Worm (Caenorhabditis elegans) whole organism, L2 larva: Measurements from ENCODE around the gene ZK1321.1.

Experiments
- C34F6.9 ChIP-seq: fragments of 150-350 bp; optimal IDR thresholded peaks from 2 replicates; lab custom pipeline; 2014; ENCODE audit warnings: missing biosample characterization, missing genetic modification characterization
- F13H6.1 ChIP-seq: sonication (generic microtip); optimal IDR thresholded peaks from 2 replicates; lab custom pipeline; 2016; ENCODE audit warnings: missing genetic modification characterization, missing compliant biosample characterization
- R02D3.7 ChIP-seq: fragments of 150-350 bp; optimal IDR thresholded peaks from 2 replicates; lab custom pipeline; 2014; ENCODE audit warnings: missing biosample characterization, missing genetic modification characterization
- Y55F3AM.14 ChIP-seq: fragments of 200-800 bp; sonication (Bioruptor generic); optimal IDR thresholded peaks from 2 replicates; lab custom pipeline; 2018; ENCODE audit warnings: mild to moderate bottlenecking, missing genetic modification characterization, missing compliant biosample characterization
- ZK546.5 ChIP-seq: sonication (generic microtip); optimal IDR thresholded peaks from 2 replicates; lab custom pipeline; 2017; ENCODE audit warnings: missing biosample characterization, missing genetic modification characterization
- alr-1 ChIP-seq: fragments of 150-350 bp; optimal IDR thresholded peaks from 2 replicates; lab custom pipeline; 2014; ENCODE audit warnings: missing biosample characterization, missing genetic modification characterization
- aly-2 ChIP-seq: fragments of 150-350 bp; optimal IDR thresholded peaks from 2 replicates; lab custom pipeline; 2014; ENCODE audit warnings: missing biosample characterization, missing genetic modification characterization
- blmp-1 ChIP-seq: sonication (generic microtip); optimal IDR thresholded peaks from 2 replicates; lab custom pipeline; 2017; ENCODE audit warnings: missing genetic modification characterization, mild to moderate bottlenecking, missing compliant biosample characterization, antibody characterized with exemption, moderate library complexity; ENCODE audit not compliant: insufficient read depth
- ceh-82 ChIP-seq: fragments of 150-350 bp; optimal IDR thresholded peaks from 2 replicates; lab custom pipeline; 2014; ENCODE audit warnings: missing biosample characterization, missing genetic modification characterization
- dmd-4 ChIP-seq: sonication (generic microtip); optimal IDR thresholded peaks from 2 replicates; lab custom pipeline; 2017; ENCODE audit warnings: missing biosample characterization, missing genetic modification characterization
- egl-27 ChIP-seq: sonication (generic microtip); optimal IDR thresholded peaks from 3 replicates; lab custom pipeline; 2017; ENCODE audit warnings: missing biosample characterization, missing genetic modification reagents, missing genetic modification characterization
- fos-1 ChIP-seq: fragments of 150-350 bp; optimal IDR thresholded peaks from 2 replicates; lab custom pipeline; 2014; ENCODE audit warnings: missing biosample characterization, missing genetic modification characterization
- gmeb-1 ChIP-seq: fragments of 150-350 bp; optimal IDR thresholded peaks from 2 replicates; lab custom pipeline; 2014; ENCODE audit warnings: missing biosample characterization, missing genetic modification characterization
- lin-11 ChIP-seq: fragments of 150-350 bp; sonication (generic microtip); optimal IDR thresholded peaks from 2 replicates; lab custom pipeline; 2014; ENCODE audit warnings: missing biosample characterization, missing genetic modification characterization, inconsistent platforms, mixed read lengths
- lin-13 ChIP-seq: fragments of 150-350 bp; optimal IDR thresholded peaks from 2 replicates; lab custom pipeline; 2014; ENCODE audit warnings: missing biosample characterization, missing genetic modification reagents, missing genetic modification characterization
- lin-39 ChIP-seq: fragments of 150-350 bp; optimal IDR thresholded peaks from 2 replicates; lab custom pipeline; 2014; ENCODE audit warnings: missing biosample characterization, missing genetic modification reagents, missing genetic modification characterization
- lsy-2 ChIP-seq, 2 experiments: fragments of 150-350 bp in 1 of 2; sonication (generic microtip) in 1 of 2; optimal IDR thresholded peaks; 2 replicates each; lab custom pipeline; 2014 to 2017; ENCODE audit warnings: missing biosample characterization in 2 of 2, missing genetic modification characterization in 2 of 2
- mab-5 ChIP-seq: fragments of 150-350 bp; optimal IDR thresholded peaks from 2 replicates; lab custom pipeline; 2014; ENCODE audit warnings: missing biosample characterization, missing genetic modification characterization
- mbf-1 ChIP-seq: sonication (generic microtip); optimal IDR thresholded peaks from 2 replicates; lab custom pipeline; 2017; ENCODE audit warnings: missing biosample characterization, missing genetic modification characterization
- mdl-1 ChIP-seq, 2 experiments: fragments of 150-350 bp in 1 of 2; sonication (generic microtip) in 1 of 2; optimal IDR thresholded peaks; 2 replicates each; lab custom pipeline; 2017; ENCODE audit warnings: missing biosample characterization in 2 of 2, missing genetic modification characterization in 2 of 2
- nhr-10 ChIP-seq: sonication (generic microtip); optimal IDR thresholded peaks from 2 replicates; lab custom pipeline; 2017; ENCODE audit warnings: missing biosample characterization, missing genetic modification characterization
- nhr-12 ChIP-seq: fragments of 150-350 bp; optimal IDR thresholded peaks from 2 replicates; lab custom pipeline; 2014; ENCODE audit warnings: missing biosample characterization, missing genetic modification characterization
- nhr-129 ChIP-seq: fragments of 150-350 bp; optimal IDR thresholded peaks from 2 replicates; lab custom pipeline; 2014; ENCODE audit warnings: missing biosample characterization, missing genetic modification characterization
- nhr-21 ChIP-seq: fragments of 150-350 bp; optimal IDR thresholded peaks from 2 replicates; lab custom pipeline; 2014; ENCODE audit warnings: missing biosample characterization, missing genetic modification characterization
- nhr-237 ChIP-seq: fragments of 150-350 bp; optimal IDR thresholded peaks from 2 replicates; lab custom pipeline; 2014; ENCODE audit warnings: missing biosample characterization, missing genetic modification characterization
- nhr-25 ChIP-seq: fragments of 150-350 bp; sonication (generic microtip); optimal IDR thresholded peaks from 3 replicates; lab custom pipeline; 2014; ENCODE audit warnings: missing biosample characterization, missing genetic modification characterization
- nhr-77 ChIP-seq: fragments of 150-350 bp; optimal IDR thresholded peaks from 2 replicates; lab custom pipeline; 2014; ENCODE audit warnings: missing biosample characterization, missing genetic modification characterization
- peb-1 ChIP-seq: fragments of 150-350 bp; optimal IDR thresholded peaks from 2 replicates; lab custom pipeline; 2014; ENCODE audit warnings: missing biosample characterization, missing genetic modification characterization
- sem-4 ChIP-seq: fragments of 150-350 bp; optimal IDR thresholded peaks from 2 replicates; lab custom pipeline; 2014; ENCODE audit warnings: missing biosample characterization, missing genetic modification reagents, missing genetic modification characterization
- skn-1 ChIP-seq: sonication (generic microtip); optimal IDR thresholded peaks from 2 replicates; lab custom pipeline; 2017; ENCODE audit warnings: missing biosample characterization, missing genetic modification characterization
- snpc-4 ChIP-seq: fragments of 150-350 bp; optimal IDR thresholded peaks from 2 replicates; lab custom pipeline; 2014; ENCODE audit warnings: missing biosample characterization, missing genetic modification characterization
- unc-55 ChIP-seq: fragments of 150-350 bp; sonication (generic microtip); optimal IDR thresholded peaks from 3 replicates; lab custom pipeline; 2014; ENCODE audit warnings: missing biosample characterization, missing genetic modification reagents, missing genetic modification characterization
- zag-1 ChIP-seq: fragments of 150-350 bp; optimal IDR thresholded peaks from 2 replicates; lab custom pipeline; 2014; ENCODE audit warnings: missing biosample characterization, missing genetic modification characterization
- ztf-1 ChIP-seq: fragments of 200-800 bp; sonication (Bioruptor generic); conservative IDR thresholded peaks from 2 replicates; pipeline ENCODE4 v1.3.6; 2022; ENCODE audit warnings: missing genetic modification characterization, missing compliant biosample characterization
- ztf-11 ChIP-seq: sonication (generic microtip); optimal IDR thresholded peaks from 2 replicates; lab custom pipeline; 2017; ENCODE audit warnings: missing biosample characterization, missing genetic modification characterization
- ztf-4 ChIP-seq: fragments of 150-350 bp; optimal IDR thresholded peaks from 2 replicates; lab custom pipeline; 2014; ENCODE audit warnings: missing biosample characterization, missing genetic modification characterization

ZK1321.1 gene

ce11 chrII:9717904-9718303 is 35.9 kb upstream of the ZK1321.1 start, which contains the start of gene Y53C12A.6:
TSS of gene Y53C12A.6 (minus strand) at chrII:9718004.
- TF ChIP-seq ztf-1 (no peak), ztf-11 (tag; lab: Kevin White, UChicago) (no peak), dmd-4 (tag; lab: Kevin White, UChicago) (no peak), R02D3.7 (no peak), mdl-1 (tag; optimal IDR thresholded peaks at IDR 0.05; lab: Kevin White, UChicago) (no peak), egl-27 (no peak), ztf-4 (tag; lab: Kevin White, UChicago) (no peak), skn-1 (tag; lab: Kevin White, UChicago) (no peak), lsy-2 (tag; optimal IDR thresholded peaks at IDR 0.05; lab: Kevin White, UChicago) (no peak), sem-4 (no peak), gmeb-1 (tag; lab: Kevin White, UChicago) (no peak), nhr-237 (no peak), blmp-1 (tag; lab: Kevin White, UChicago) (no peak), mbf-1 (tag; lab: Kevin White, UChicago) (no peak), lin-39 (tag; lab: Kevin White, UChicago) (no peak), nhr-25 (no peak), nhr-12 (tag; lab: Kevin White, UChicago) (no peak), F13H6.1 (tag; lab: Kevin White, UChicago) (no peak)

ce11 chrII:9718631-9719252 is 35.1 kb upstream of the ZK1321.1 start, which contains the start of gene Y53C12A.11:
TSS of gene Y53C12A.11 (minus strand) at chrII:9718698.
- peak in 1 of 2 experiments; percentile 65 for TF ChIP-seq lsy-2 (tag; optimal IDR thresholded peaks at IDR 0.05; lab: Kevin White, UChicago)

DNA sequence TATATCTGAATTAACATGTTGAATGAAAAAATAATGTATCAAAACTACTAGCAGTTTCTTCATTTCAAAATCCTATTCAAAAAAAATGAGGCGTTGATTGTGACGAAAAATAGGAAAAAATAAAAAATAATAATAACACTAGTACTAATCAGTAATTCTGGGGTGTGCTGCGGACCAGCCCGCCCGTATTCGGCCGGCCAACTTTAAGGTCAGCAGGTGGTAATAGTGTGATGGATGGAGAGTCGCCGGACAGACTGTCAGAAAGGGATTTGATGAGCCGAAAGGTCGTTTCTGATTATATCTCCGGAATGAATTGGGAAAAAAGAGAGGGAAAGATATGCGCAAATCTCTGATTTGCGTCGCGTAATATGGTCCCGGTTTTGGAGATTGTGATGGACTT is 29.4 kb upstream of the ZK1321.1 start, which contains the start of gene cutl-2:
Gene cutl-2 (minus strand): TSS at position 210 of the 400 bp plus-strand sequence.
- TF ChIP-seq dmd-4 (tag; lab: Kevin White, UChicago): no peak
- TF ChIP-seq nhr-129 (tag; lab: Kevin White, UChicago): no peak
- TF ChIP-seq peb-1 (tag; lab: Kevin White, UChicago): no peak
- TF ChIP-seq alr-1: no peak
- TF ChIP-seq lin-13 (GFP tag; lab: Kevin White, UChicago): no peak
- TF ChIP-seq ZK546.5 (tag; lab: Kevin White, UChicago): no peak
- TF ChIP-seq nhr-21: no peak
- TF ChIP-seq gmeb-1 (tag; lab: Kevin White, UChicago): no peak
- no peak for TF ChIP-seq snpc-4 (tag; lab: Kevin White, UChicago)
- no peak for TF ChIP-seq nhr-237
- TF ChIP-seq ztf-1: no peak
- no peak for TF ChIP-seq ztf-11 (tag; lab: Kevin White, UChicago)
- TF ChIP-seq egl-27: no peak
- no peak for TF ChIP-seq zag-1 (tag; lab: Kevin White, UChicago)

- TF ChIP-seq ceh-82 (tag; lab: Kevin White, UChicago): no peak
- no peak for TF ChIP-seq sem-4
- TF ChIP-seq R02D3.7: no peak
- TF ChIP-seq ztf-4 (tag; lab: Kevin White, UChicago): no peak
- TF ChIP-seq fos-1 (tag; lab: Kevin White, UChicago): no peak
- no peak for TF ChIP-seq nhr-10 (tag; lab: Kevin White, UChicago)
- no peak for TF ChIP-seq peb-1 (tag; lab: Kevin White, UChicago)
- TF ChIP-seq mab-5 (tag; lab: Kevin White, UChicago): no peak
- TF ChIP-seq nhr-12 (tag; lab: Kevin White, UChicago): no peak
These were observed 28.8 kb upstream of the ZK1321.1 start for ce11 chrII:9725056-9725455.

DNA sequence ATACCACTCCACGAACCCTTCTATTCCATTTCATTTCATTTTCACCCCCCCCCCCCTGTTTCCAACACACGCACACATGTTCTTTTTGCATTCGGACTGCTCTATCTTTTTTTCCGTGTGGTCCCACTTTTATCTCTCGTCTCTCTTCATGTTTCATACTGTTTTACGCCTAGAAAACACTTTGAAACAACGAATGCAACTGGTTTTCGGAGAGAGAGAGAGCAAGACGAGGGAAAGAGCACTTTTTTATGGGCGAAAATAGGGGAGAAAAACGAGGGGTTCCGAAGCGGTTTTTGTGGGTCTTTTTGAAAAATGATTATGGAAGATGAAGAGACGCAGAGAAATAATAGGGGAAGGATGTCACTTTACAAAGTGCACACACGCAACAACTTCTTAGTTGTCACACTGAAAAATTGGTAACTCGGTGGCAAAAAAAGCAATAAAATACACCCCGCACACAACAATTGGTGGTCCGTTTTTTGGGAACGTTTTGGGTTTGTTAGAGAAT is 26.6 kb upstream of the ZK1321.1 start:
- TF ChIP-seq nhr-77 (tag; lab: Kevin White, UChicago) (no peak), lsy-2 (tag; optimal IDR thresholded peaks at IDR 0.05; lab: Kevin White, UChicago) (peak in 1 of 2 experiments; percentile 37), nhr-129 (tag; lab: Kevin White, UChicago) (no peak), aly-2 (tag; lab: Kevin White, UChicago) (no peak), lin-11 (no peak), unc-55 (peak; percentile 58), mdl-1 (tag; optimal IDR thresholded peaks at IDR 0.05; lab: Kevin White, UChicago) (no peak), ztf-4 (tag; lab: Kevin White, UChicago) (no peak), Y55F3AM.14 (GFP tag; lab: Kevin White, UChicago) (no peak), F13H6.1 (tag; lab: Kevin White, UChicago) (peak; percentile 10), mab-5 (tag; lab: Kevin White, UChicago) (no peak), blmp-1 (tag; lab: Kevin White, UChicago) (no peak), C34F6.9 (tag; lab: Kevin White, UChicago) (peak; percentile 42), fos-1 (tag; lab: Kevin White, UChicago) (no peak)
- TF ChIP-seq, all 48 proteins: peak for 4
